Fruit fly (Drosophila melanogaster): ENCODE data around the gene side-II.

DNA sequence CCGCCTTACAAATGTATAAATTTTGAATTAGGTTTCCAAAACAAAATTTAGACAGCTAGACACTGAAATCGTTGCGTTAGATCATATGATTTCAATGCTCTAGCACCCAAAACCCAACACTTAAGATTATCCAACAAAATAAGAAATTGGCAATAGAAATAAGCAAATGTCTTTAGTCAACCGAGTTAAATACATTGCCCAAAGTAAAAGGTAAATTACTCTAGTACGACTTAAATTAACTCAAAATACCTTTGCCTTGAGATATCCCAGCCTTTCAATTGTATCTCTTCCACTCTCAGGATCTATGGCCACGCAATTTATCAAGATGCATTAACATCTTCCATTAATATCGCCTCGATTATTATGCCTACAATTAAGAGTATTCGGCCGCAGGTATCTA, 95.9 kb downstream of the side-II start, which contains the start of gene CG15278:
- TF ChIP-seq GATAd (GFP tag; optimal IDR thresholded peaks at IDR 0.05), result no peak
- TF ChIP-seq Mio (GFP tag; optimal IDR thresholded peaks at IDR 0.05), result no peak
- no peak for TF ChIP-seq Hr78 (GFP tag; optimal IDR thresholded peaks at IDR 0.05)
- TF ChIP-seq psq (GFP tag; optimal IDR thresholded peaks at IDR 0.05), result no peak
- TF ChIP-seq Myc (optimal IDR thresholded peaks at IDR 0.05), result no peak
- TF ChIP-seq sv (GFP tag; optimal IDR thresholded peaks at IDR 0.05), result no peak
- no peak for TF ChIP-seq lola (GFP tag; optimal IDR thresholded peaks at IDR 0.05)
- no peak for TF ChIP-seq CG32264 (GFP tag; optimal IDR thresholded peaks at IDR 0.05)
- TF ChIP-seq Dfd (GFP tag; optimal IDR thresholded peaks at IDR 0.05), result no peak
- no peak for TF ChIP-seq Jra (GFP tag; optimal IDR thresholded peaks at IDR 0.05)
- TF ChIP-seq HLH106 (tag; optimal IDR thresholded peaks at IDR 0.05), result no peak
- TF ChIP-seq pan (optimal IDR thresholded peaks at IDR 0.05), result no peak
- TF ChIP-seq CG9705 (GFP tag; optimal IDR thresholded peaks at IDR 0.05), result no peak

Measured in whole organism, wandering third instar larva.